Worm (Caenorhabditis elegans): ENCODE data around the gene D1025.10.

The D1025.10 gene

ce11 chrX:14563818-14564217 is 47.2 kb downstream of the D1025.10 start:
- TF ChIP-seq elt-4 (tag; optimal IDR thresholded peaks at IDR 0.05) (no peak), ama-1 (optimal IDR thresholded peaks at IDR 0.05) (no peak), F13H6.1 (tag; optimal IDR thresholded peaks at IDR 0.05) (no peak), sox-2 (GFP tag; IDR thresholded peaks at IDR 0.05) (no peak), ceh-31 (tag; optimal IDR thresholded peaks at IDR 0.05) (no peak)

- no peak for TF ChIP-seq ceh-2 (tag; optimal IDR thresholded peaks at IDR 0.05)
- TF ChIP-seq pros-1 (tag; optimal IDR thresholded peaks at IDR 0.05): no peak
Measured at ce11 chrX:14565245-14565644, 48.6 kb downstream of the D1025.10 start.

- TF ChIP-seq zip-5 (tag; optimal IDR thresholded peaks at IDR 0.05): no peak
- no peak for TF ChIP-seq ceh-18 (tag; optimal IDR thresholded peaks at IDR 0.05)
- TF ChIP-seq pat-9 (tag; optimal IDR thresholded peaks at IDR 0.05): no peak
- no peak for TF ChIP-seq ceh-2 (tag; optimal IDR thresholded peaks at IDR 0.05)
- no peak for TF ChIP-seq ama-1 (optimal IDR thresholded peaks at IDR 0.05)
- no peak for TF ChIP-seq ahr-1 (tag; optimal IDR thresholded peaks at IDR 0.05)
- no peak for TF ChIP-seq ztf-16 (tag; optimal IDR thresholded peaks at IDR 0.05)
- TF ChIP-seq lin-11 (tag; optimal IDR thresholded peaks at IDR 0.05): no peak
- no peak for TF ChIP-seq ets-4 (tag; optimal IDR thresholded peaks at IDR 0.05)
Measured at ce11 chrX:14566047-14566446, 49.4 kb downstream of the D1025.10 start.

DNA sequence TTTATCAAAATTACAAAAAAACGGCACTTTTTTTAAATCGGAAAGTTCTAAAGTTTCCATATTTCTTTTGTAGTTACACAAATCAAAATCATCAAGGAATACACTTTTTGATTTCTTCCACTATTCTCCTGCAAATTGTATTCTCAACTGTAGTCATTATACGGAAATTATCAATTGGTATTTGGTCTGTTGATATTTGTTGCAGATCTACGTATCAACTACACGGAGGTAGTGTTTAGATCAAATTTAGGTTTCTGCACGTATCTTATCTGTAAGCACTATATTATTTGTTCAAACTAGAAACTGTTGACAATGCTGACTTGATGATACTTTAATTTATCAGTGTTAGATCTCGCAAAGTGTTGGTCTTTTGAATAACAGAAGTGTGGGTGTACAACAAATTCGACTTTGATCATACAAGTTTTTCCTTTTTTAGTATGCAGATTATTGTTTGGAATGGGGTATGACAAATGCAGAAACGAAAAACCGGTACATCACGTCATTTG is 51.7 kb downstream of the D1025.10 start:
- TF ChIP-seq ceh-31 (tag; optimal IDR thresholded peaks at IDR 0.05) (no peak), ceh-2 (tag; optimal IDR thresholded peaks at IDR 0.05) (no peak), elt-2 (tag; optimal IDR thresholded peaks at IDR 0.05) (peak; percentile 14), C08G9.2 (tag; optimal IDR thresholded peaks at IDR 0.05) (no peak), dve-1 (tag; optimal IDR thresholded peaks at IDR 0.05) (peak; percentile 7), npax-4 (tag; optimal IDR thresholded peaks at IDR 0.05) (no peak), hlh-15 (tag; optimal IDR thresholded peaks at IDR 0.05) (no peak), K09A11.1 (tag; optimal IDR thresholded peaks at IDR 0.05; ENCODE audit: insufficient read depth) (no peak), unc-42 (tag; optimal IDR thresholded peaks at IDR 0.05) (no peak), ref-2 (tag; optimal IDR thresholded peaks at IDR 0.05) (no peak)

Data from whole organism, late embryonic.